Worm (Caenorhabditis elegans): ENCODE data around the gene C01G10.18.

The C01G10.18 gene

ce11 chrV:15082291-15082690 lies 6.2 kb downstream of the C01G10.18 start, which contains the start of the genes C01G10.10 and C01G10.9 (continued):
- TF ChIP-seq lin-1 (GFP tag; IDR thresholded peaks at IDR 0.05), result no peak
- no peak for TF ChIP-seq lir-3 (tag; optimal IDR thresholded peaks at IDR 0.05)
- no peak for TF ChIP-seq nhr-77 (tag; optimal IDR thresholded peaks at IDR 0.05)
- peak; percentile 49 for TF ChIP-seq lin-13 (GFP tag; optimal IDR thresholded peaks at IDR 0.05)
- no peak for TF ChIP-seq vab-7 (GFP tag; IDR thresholded peaks at IDR 0.05)
- TF ChIP-seq skn-1 (tag; optimal IDR thresholded peaks at IDR 0.05), result no peak
- TF ChIP-seq F26F4.8 (GFP tag; conservative IDR thresholded peaks at IDR 0.05), result no peak
- no peak for TF ChIP-seq saeg-2 (GFP tag; IDR thresholded peaks at IDR 0.05)
- TF ChIP-seq nhr-10 (tag; optimal IDR thresholded peaks at IDR 0.05), result no peak
- TF ChIP-seq madf-5 (GFP tag; IDR thresholded peaks at IDR 0.05), result no peak
- TF ChIP-seq spr-3 (GFP tag; optimal IDR thresholded peaks at IDR 0.05), result no peak
- no peak for TF ChIP-seq nhr-25 (tag; optimal IDR thresholded peaks at IDR 0.05; ENCODE audit: borderline replicate concordance, insufficient read depth)
- TF ChIP-seq F49E8.2 (tag; optimal IDR thresholded peaks at IDR 0.05; ENCODE audit: borderline replicate concordance), result peak; percentile 1
- TF ChIP-seq mdl-1 (tag; optimal IDR thresholded peaks at IDR 0.05), result no peak
- no peak for TF ChIP-seq mdt-29 (GFP tag; IDR thresholded peaks at IDR 0.05)
- TF ChIP-seq nhr-42 (GFP tag; IDR thresholded peaks at IDR 0.05), result no peak
- no peak for TF ChIP-seq nhr-41 (GFP tag; IDR thresholded peaks at IDR 0.05)
- TF ChIP-seq dmd-6 (GFP tag; IDR thresholded peaks at IDR 0.05), result peak; percentile 64
- no peak for TF ChIP-seq F37D6.2 (tag; optimal IDR thresholded peaks at IDR 0.05)
- no peak for TF ChIP-seq pha-4 (GFP tag; IDR thresholded peaks at IDR 0.05)
- no peak for TF ChIP-seq pha-4 (tag; optimal IDR thresholded peaks at IDR 0.05)
- no peak for TF ChIP-seq F10B5.3 (tag; optimal IDR thresholded peaks at IDR 0.05)
- no peak for TF ChIP-seq Y5F2A.4 (GFP tag; optimal IDR thresholded peaks at IDR 0.05)
- TF ChIP-seq egl-43 (GFP tag; IDR thresholded peaks at IDR 0.05), result no peak
- TF ChIP-seq cey-2 (tag; optimal IDR thresholded peaks at IDR 0.05; ENCODE audit: borderline replicate concordance, insufficient read depth), result no peak
- no peak for TF ChIP-seq zfp-2 (tag; optimal IDR thresholded peaks at IDR 0.05)
- peak; percentile 33 for TF ChIP-seq T20F7.1 (GFP tag; optimal IDR thresholded peaks at IDR 0.05)
- TF ChIP-seq nhr-11 (tag; optimal IDR thresholded peaks at IDR 0.05), result no peak
- no peak for TF ChIP-seq ceh-82 (tag; optimal IDR thresholded peaks at IDR 0.05)
- TF ChIP-seq nhr-48 (tag; optimal IDR thresholded peaks at IDR 0.05), result peak; percentile 1
- TF ChIP-seq nhr-28 (tag; optimal IDR thresholded peaks at IDR 0.05), result no peak
- no peak for TF ChIP-seq ztf-11 (tag; optimal IDR thresholded peaks at IDR 0.05)
- no peak for TF ChIP-seq ceh-20 (GFP tag; IDR thresholded peaks at IDR 0.05)
- TF ChIP-seq daf-19 (GFP tag; conservative IDR thresholded peaks at IDR 0.05), result no peak
- peak; percentile 63 for TF ChIP-seq dpl-1 (GFP tag; optimal IDR thresholded peaks at IDR 0.05)
- TF ChIP-seq attf-4 (tag; optimal IDR thresholded peaks at IDR 0.05), result no peak
- peak; percentile 8 for TF ChIP-seq nhr-102 (tag; optimal IDR thresholded peaks at IDR 0.05)
- no peak for TF ChIP-seq tra-1 (GFP tag; IDR thresholded peaks at IDR 0.05)
- no peak for TF ChIP-seq zfp-3 (GFP tag; conservative IDR thresholded peaks at IDR 0.05)
- TF ChIP-seq hlh-11 (tag; optimal IDR thresholded peaks at IDR 0.05), result no peak
- no peak for TF ChIP-seq ceh-62 (tag; optimal IDR thresholded peaks at IDR 0.05)
- peak; percentile 31 for TF ChIP-seq aha-1 (tag)
- no peak for TF ChIP-seq R02D3.7 (tag; optimal IDR thresholded peaks at IDR 0.05)
- no peak for TF ChIP-seq lin-15B (tag; optimal IDR thresholded peaks at IDR 0.05)
- TF ChIP-seq ZK546.5 (tag; optimal IDR thresholded peaks at IDR 0.05), result no peak
- TF ChIP-seq ceh-32 (tag; optimal IDR thresholded peaks at IDR 0.05; ENCODE audit: poor library complexity), result no peak
- no peak for TF ChIP-seq ceh-28 (tag; optimal IDR thresholded peaks at IDR 0.05)
- no peak for TF ChIP-seq ces-1 (GFP tag; optimal IDR thresholded peaks at IDR 0.05)
- TF ChIP-seq set-16 (GFP tag; IDR thresholded peaks at IDR 0.05), result no peak
- no peak for TF ChIP-seq D1046.2 (GFP tag; IDR thresholded peaks at IDR 0.05)
- TF ChIP-seq snpc-4 (tag; optimal IDR thresholded peaks at IDR 0.05), result no peak
- no peak for TF ChIP-seq hmg-1.1 (GFP tag; IDR thresholded peaks at IDR 0.05)
- no peak for TF ChIP-seq dmd-8 (GFP tag; IDR thresholded peaks at IDR 0.05)

Measured in whole organism, L4 larva.